Fruit fly (Drosophila melanogaster) whole organism, embryonic: Measurements from ENCODE around the gene CG12811.

Source experiments
- B-H1 ChIP-seq: fragments of 200-800 bp; sonication (Bioruptor generic); IDR thresholded peaks from 3 replicates; pipeline ENCODE4 v1.3.6; 2022; ENCODE audit warnings: missing biosample characterization, missing genetic modification characterization
- C15 ChIP-seq: fragments of 200-800 bp; sonication (Bioruptor generic); IDR thresholded peaks from 3 replicates; pipeline ENCODE4 v1.3.6; 2022; ENCODE audit warnings: missing biosample characterization, missing genetic modification characterization
- CG11696 ChIP-seq: fragments of 200-800 bp; sonication (Bioruptor generic); IDR thresholded peaks from 2 replicates; pipeline ENCODE4 v1.3.6; 2022; ENCODE audit warnings: missing biosample characterization, missing genetic modification characterization
- CG12659 ChIP-seq: fragments of 200-800 bp; sonication (Bioruptor generic); optimal IDR thresholded peaks from 3 replicates; lab custom pipeline; 2017; ENCODE audit warnings: mild to moderate bottlenecking, missing biosample characterization, missing genetic modification reagents, missing genetic modification characterization
- CG14710 ChIP-seq: fragments of 200-800 bp; sonication (Bioruptor generic); optimal IDR thresholded peaks from 3 replicates; lab custom pipeline; 2019; ENCODE audit warnings: missing biosample characterization, mild to moderate bottlenecking, missing genetic modification characterization, moderate library complexity
- CG17802 ChIP-seq: fragments of 200-800 bp; sonication (Bioruptor generic); optimal IDR thresholded peaks from 2 replicates; lab custom pipeline; 2018; ENCODE audit warnings: missing biosample characterization, mild to moderate bottlenecking, missing genetic modification characterization, moderate library complexity
- CG17829 ChIP-seq: fragments of 200-800 bp; optimal IDR thresholded peaks from 2 replicates; lab custom pipeline; 2019; ENCODE audit warnings: missing biosample characterization, mild to moderate bottlenecking, missing genetic modification characterization, moderate library complexity
- CG1792 ChIP-seq: fragments of 200-800 bp; sonication (Bioruptor generic); optimal IDR thresholded peaks from 2 replicates; lab custom pipeline; 2016; ENCODE audit warnings: missing biosample characterization, missing genetic modification characterization
- CG18011 ChIP-seq: fragments of 200-800 bp; sonication (Bioruptor generic); optimal IDR thresholded peaks from 2 replicates; lab custom pipeline; 2017; ENCODE audit warnings: missing biosample characterization, missing genetic modification characterization, mild to moderate bottlenecking, moderate library complexity, missing genotype
- CG1832 ChIP-seq: fragments of 200-800 bp; sonication (Bioruptor generic); optimal IDR thresholded peaks from 2 replicates; lab custom pipeline; 2017; ENCODE audit warnings: missing biosample characterization, mild to moderate bottlenecking, missing genetic modification characterization, inconsistent platforms
- CG18764 ChIP-seq: fragments of 200-800 bp; sonication (Bioruptor generic); optimal IDR thresholded peaks from 3 replicates; lab custom pipeline; 2016; ENCODE audit warnings: missing biosample characterization, missing genetic modification characterization
- CG2712 ChIP-seq: fragments of 200-800 bp; optimal IDR thresholded peaks from 3 replicates; lab custom pipeline; 2019; ENCODE audit warnings: missing biosample characterization, mild to moderate bottlenecking, missing genetic modification characterization, moderate library complexity
- CG32532 ChIP-seq: fragments of 200-800 bp; sonication (Bioruptor generic); IDR thresholded peaks from 2 replicates; pipeline ENCODE4 v1.3.6; 2022; ENCODE audit warnings: missing biosample characterization, missing genetic modification characterization
- CG4328 ChIP-seq: fragments of 200-800 bp; sonication (Bioruptor generic); optimal IDR thresholded peaks from 3 replicates; lab custom pipeline; 2017; ENCODE audit warnings: missing biosample characterization, missing genetic modification reagents, missing genetic modification characterization
- CG5953 ChIP-seq: fragments of 200-800 bp; sonication (Bioruptor generic); IDR thresholded peaks from 2 replicates; pipeline ENCODE4 v1.3.6; 2022; ENCODE audit warnings: missing biosample characterization, missing genetic modification characterization
- CG6765 ChIP-seq: fragments of 200-800 bp; sonication (Bioruptor generic); optimal IDR thresholded peaks from 3 replicates; lab custom pipeline; 2017; ENCODE audit warnings: missing biosample characterization, mild to moderate bottlenecking, missing genetic modification characterization
- CG7786 ChIP-seq: fragments of 200-800 bp; sonication (Bioruptor generic); optimal IDR thresholded peaks from 2 replicates; lab custom pipeline; 2016; ENCODE audit warnings: missing biosample characterization, missing genetic modification characterization
- CG7839 ChIP-seq: fragments of 200-800 bp; sonication (Bioruptor generic); optimal IDR thresholded peaks from 3 replicates; lab custom pipeline; 2018; ENCODE audit warnings: missing biosample characterization, mild to moderate bottlenecking, missing genetic modification characterization, moderate library complexity
- CG7928 ChIP-seq: fragments of 200-800 bp; sonication (Bioruptor generic); optimal IDR thresholded peaks from 2 replicates; lab custom pipeline; 2017; ENCODE audit warnings: missing biosample characterization, mild to moderate bottlenecking, missing genetic modification characterization
- CG8924 ChIP-seq: fragments of 200-800 bp; optimal IDR thresholded peaks from 3 replicates; lab custom pipeline; 2019; ENCODE audit warnings: missing biosample characterization, mild to moderate bottlenecking, missing genetic modification characterization, moderate library complexity
- CG8944 ChIP-seq: fragments of 200-800 bp; sonication (Bioruptor generic); optimal IDR thresholded peaks from 3 replicates; lab custom pipeline; 2016; ENCODE audit warnings: missing biosample characterization, missing genetic modification characterization
- CHES-1-like ChIP-seq: fragments of 200-800 bp; sonication (Bioruptor generic); optimal IDR thresholded peaks from 2 replicates; lab custom pipeline; 2016; ENCODE audit warnings: missing biosample characterization, missing genetic modification characterization
- Camta ChIP-seq: fragments of 200-800 bp; sonication (Bioruptor generic); optimal IDR thresholded peaks from 2 replicates; lab custom pipeline; 2016; ENCODE audit warnings: missing biosample characterization, missing genetic modification characterization
- Eip74EF ChIP-seq, 2 experiments: fragments of 200-800 bp in 1 of 2; fragments of >200 bp in 1 of 2; sonication (Bioruptor generic) in 1 of 2; optimal IDR thresholded peaks; 2 replicates each; lab custom pipeline; 2017 to 2019; ENCODE audit warnings: missing biosample characterization in 2 of 2, missing genetic modification characterization in 2 of 2, mild to moderate bottlenecking in 1 of 2, moderate library complexity in 1 of 2
- Elba2 ChIP-seq: fragments of 200-800 bp; sonication (Bioruptor generic); optimal IDR thresholded peaks from 3 replicates; lab custom pipeline; 2016; ENCODE audit warnings: missing biosample characterization, missing genetic modification characterization
- Hmx ChIP-seq: fragments of 200-800 bp; sonication (Bioruptor generic); optimal IDR thresholded peaks from 2 replicates; lab custom pipeline; 2016; ENCODE audit warnings: missing biosample characterization, missing genetic modification characterization
- Lim3 ChIP-seq: fragments of 200-800 bp; sonication (Bioruptor generic); IDR thresholded peaks from 2 replicates; pipeline ENCODE4 v1.3.6; 2022; ENCODE audit warnings: missing biosample characterization, missing genetic modification characterization
- NK7.1 ChIP-seq: fragments of 200-800 bp; sonication (Bioruptor generic); optimal IDR thresholded peaks from 3 replicates; lab custom pipeline; 2016; ENCODE audit warnings: missing biosample characterization, missing genetic modification characterization
- Optix ChIP-seq: fragments of 200-800 bp; sonication (Bioruptor generic); IDR thresholded peaks from 3 replicates; pipeline ENCODE4 v1.3.6; 2022; ENCODE audit warnings: missing biosample characterization, missing genetic modification characterization
- Ptx1 ChIP-seq: fragments of 200-800 bp; sonication (Bioruptor generic); IDR thresholded peaks from 2 replicates; pipeline ENCODE4 v1.3.6; 2022; ENCODE audit warnings: missing biosample characterization, missing genetic modification characterization
- Side ChIP-seq: fragments of 200-800 bp; sonication (Bioruptor generic); optimal IDR thresholded peaks from 2 replicates; lab custom pipeline; 2016; ENCODE audit warnings: missing biosample characterization, missing genetic modification characterization
- Sox102F ChIP-seq: fragments of 200-800 bp; sonication (Bioruptor generic); optimal IDR thresholded peaks from 2 replicates; lab custom pipeline; 2018; ENCODE audit warnings: missing biosample characterization, mild to moderate bottlenecking, missing genetic modification characterization, moderate library complexity
- Xrp1 ChIP-seq: fragments of 200-800 bp; sonication (Bioruptor generic); IDR thresholded peaks from 2 replicates; pipeline ENCODE4 v1.3.6; 2022; ENCODE audit warnings: missing biosample characterization, missing genetic modification characterization
- ac ChIP-seq: fragments of 200-800 bp; sonication (Bioruptor generic); optimal IDR thresholded peaks from 3 replicates; lab custom pipeline; 2017; ENCODE audit warnings: missing biosample characterization, mild to moderate bottlenecking, missing genetic modification characterization
- caup ChIP-seq: fragments of 200-800 bp; sonication (Bioruptor generic); optimal IDR thresholded peaks from 3 replicates; lab custom pipeline; 2017; ENCODE audit warnings: missing biosample characterization, mild to moderate bottlenecking, missing genetic modification characterization, moderate library complexity; ENCODE audit not compliant: severe bottlenecking
- corto ChIP-seq: fragments of 200-800 bp; sonication (Bioruptor generic); optimal IDR thresholded peaks from 2 replicates; lab custom pipeline; 2016; ENCODE audit warnings: missing biosample characterization, mild to moderate bottlenecking, missing genetic modification characterization, moderate library complexity
- danr ChIP-seq: fragments of 200-800 bp; sonication (Bioruptor generic); IDR thresholded peaks from 2 replicates; pipeline ENCODE4 v1.3.6; 2022; ENCODE audit warnings: missing biosample characterization, missing genetic modification characterization
- fd102C ChIP-seq: fragments of 200-800 bp; sonication (Bioruptor generic); optimal IDR thresholded peaks from 2 replicates; lab custom pipeline; 2018; ENCODE audit warnings: missing biosample characterization, mild to moderate bottlenecking, missing genetic modification characterization, moderate library complexity
- hth ChIP-seq: fragments of >200 bp; optimal IDR thresholded peaks from 2 replicates; lab custom pipeline; 2017; ENCODE audit warnings: inconsistent platforms
- pros ChIP-seq: fragments of 200-800 bp; sonication (Bioruptor generic); optimal IDR thresholded peaks from 3 replicates; lab custom pipeline; 2019; ENCODE audit warnings: missing biosample characterization, mild to moderate bottlenecking, missing genetic modification characterization, moderate library complexity
- salm ChIP-seq: fragments of 200-800 bp; sonication (Bioruptor generic); optimal IDR thresholded peaks from 2 replicates; lab custom pipeline; 2018; ENCODE audit warnings: missing biosample characterization, mild to moderate bottlenecking, missing genetic modification characterization
- trh ChIP-seq: fragments of 200-800 bp; sonication (Bioruptor generic); optimal IDR thresholded peaks from 2 replicates; lab custom pipeline; 2016; ENCODE audit warnings: missing biosample characterization, missing genetic modification characterization
- unc-4 ChIP-seq: fragments of 200-800 bp; sonication (Bioruptor generic); IDR thresholded peaks from 2 replicates; pipeline ENCODE4 v1.3.6; 2022; ENCODE audit warnings: missing biosample characterization, missing genetic modification characterization; ENCODE audit not compliant: partially characterized antibody
- vnd ChIP-seq: fragments of 200-800 bp; sonication (Bioruptor generic); IDR thresholded peaks from 3 replicates; pipeline ENCODE4 v1.3.6; 2022; ENCODE audit warnings: missing biosample characterization, missing genetic modification characterization; ENCODE audit not compliant: partially characterized antibody
- yki ChIP-seq: fragments of >200 bp; optimal IDR thresholded peaks from 3 replicates; lab custom pipeline; 2018
- zen ChIP-seq: fragments of 200-800 bp; sonication (Bioruptor generic); optimal IDR thresholded peaks from 3 replicates; lab custom pipeline; 2018; ENCODE audit warnings: missing biosample characterization, mild to moderate bottlenecking, missing genetic modification characterization, moderate library complexity
- zfh1 ChIP-seq: fragments of 200-800 bp; sonication (Bioruptor generic); IDR thresholded peaks from 3 replicates; pipeline ENCODE4 v1.3.6; 2022; ENCODE audit warnings: missing biosample characterization, missing genetic modification characterization

Gene CG12811

DNA sequence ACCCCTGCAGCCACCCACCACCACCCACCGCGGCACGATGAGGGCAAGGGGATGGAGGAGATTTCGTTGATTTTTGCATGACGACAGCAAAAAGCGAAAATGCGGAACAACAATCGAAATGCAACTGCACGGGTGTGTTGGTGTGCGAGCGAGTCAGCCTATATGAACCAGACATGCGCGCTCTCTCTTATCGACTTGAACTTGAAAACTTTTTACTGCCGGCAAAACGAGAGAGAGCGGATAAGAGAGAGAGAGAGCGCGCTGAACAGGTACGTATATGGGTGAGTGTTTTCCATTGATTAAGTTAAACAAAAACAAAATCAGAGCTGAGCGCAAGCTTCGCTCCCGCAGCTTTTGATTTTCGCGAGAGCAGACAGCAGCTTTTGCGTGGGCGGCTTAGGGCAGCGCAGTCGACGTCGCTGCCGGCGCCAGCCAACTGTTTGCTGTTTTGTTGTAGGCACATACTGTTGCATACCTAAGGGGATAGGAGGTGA lies 40.6 kb upstream of the CG12811 start (continued):
- TF ChIP-seq danr = no peak
- no peak for TF ChIP-seq CHES-1-like (GFP tag; lab: Kevin White, UChicago)
- no peak for TF ChIP-seq Ptx1 (GFP tag; lab: Robert Waterston, UW)
- peak; percentile 47 for TF ChIP-seq unc-4 (GFP tag; lab: Robert Waterston, UW)
- no peak for TF ChIP-seq CG17829 (tag; lab: Kevin White, UChicago)

DNA sequence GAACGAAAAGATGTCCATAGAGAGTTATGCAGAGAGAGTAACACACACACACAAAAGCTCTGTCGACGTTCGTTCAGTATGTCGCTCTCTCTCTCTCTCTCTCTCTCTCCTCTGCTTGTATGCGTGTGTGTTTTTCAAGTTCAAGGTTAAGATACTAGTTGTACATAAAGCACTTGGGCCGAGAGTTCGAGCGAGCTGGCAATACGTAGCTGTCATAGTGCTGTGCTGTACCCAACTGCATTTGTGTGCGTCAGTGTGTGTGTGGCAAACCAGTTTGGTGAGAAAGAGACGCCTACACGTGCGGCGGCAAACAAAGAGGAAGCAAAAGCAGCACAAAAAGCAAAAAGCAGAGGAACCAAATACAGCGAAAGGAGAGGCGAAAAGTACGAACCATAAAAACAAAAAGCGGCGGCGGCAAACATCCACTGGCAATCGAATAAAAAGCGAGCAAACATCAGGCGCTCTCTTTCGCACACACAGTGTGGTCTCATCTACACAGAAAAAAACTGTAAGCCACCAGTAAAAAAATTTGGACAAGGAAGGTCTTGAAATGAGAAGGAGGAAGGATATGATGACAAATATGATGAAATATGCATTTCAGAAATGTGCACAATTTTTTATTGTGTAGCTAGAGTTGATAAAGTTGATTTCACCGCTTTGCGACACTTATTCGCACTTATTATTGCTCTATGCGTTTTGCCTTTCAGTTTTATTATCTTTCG lies 38.8 kb upstream of the CG12811 start:
- TF ChIP-seq B-H1 (no peak), fd102C (no peak), CG11696 (peak; percentile 53; the same call in 1 of the 2 replicates), CG7786 (GFP tag; lab: Kevin White, UChicago) (peak; percentile 61), CG12659 (GFP tag; lab: Kevin White, UChicago) (peak; percentile 51), zen (tag; lab: Kevin White, UChicago) (no peak), CG14710 (peak; percentile 7), zfh1 (GFP tag; lab: Robert Waterston, UW) (peak; percentile 66; the same call in 2 of the 3 replicates), CG32532 (GFP tag; lab: Robert Waterston, UW) (peak; percentile 81), Elba2 (GFP tag; lab: Kevin White, UChicago) (no peak), CG18011 (peak; percentile 60), hth (lab: Kevin White, UChicago) (no peak), yki (peak; percentile 4), CG1832 (GFP tag; lab: Kevin White, UChicago) (peak; percentile 80), Lim3 (GFP tag; lab: Robert Waterston, UW) (0 out of 2 replicates have a peak, but pooled peaks have one; percentile 23), CG6765 (GFP tag; lab: Kevin White, UChicago) (no peak), trh (GFP tag; lab: Kevin White, UChicago) (peak; percentile 38), corto (GFP tag; lab: Kevin White, UChicago) (peak; percentile 69), CG8924 (tag; lab: Kevin White, UChicago) (peak; percentile 35), NK7.1 (GFP tag; lab: Kevin White, UChicago) (peak; percentile 58), Eip74EF (GFP tag; optimal IDR thresholded peaks at IDR 0.05; lab: Kevin White, UChicago) (peak in 1 of 2 experiments; percentile 96), vnd (GFP tag; lab: Robert Waterston, UW) (no peak), salm (tag; lab: Kevin White, UChicago) (no peak), Optix (GFP tag; lab: Robert Waterston, UW) (peak; percentile 51; the same call in 1 of the 3 replicates), Xrp1 (GFP tag; lab: Robert Waterston, UW) (peak; percentile 74), ac (no peak), CG5953 (GFP tag; lab: Robert Waterston, UW) (peak; percentile 61; the same call in 1 of the 2 replicates), caup (GFP tag; lab: Kevin White, UChicago) (peak; percentile 41), Hmx (GFP tag; lab: Kevin White, UChicago) (no peak), CG4328 (no peak), CG18764 (GFP tag; lab: Kevin White, UChicago) (peak; percentile 40), Sox102F (GFP tag; lab: Kevin White, UChicago) (peak; percentile 68), CG7928 (GFP tag; lab: Kevin White, UChicago) (no peak), pros (GFP tag; lab: Kevin White, UChicago) (peak; percentile 80), Side (peak; percentile 84), CG8944 (GFP tag; lab: Kevin White, UChicago) (peak; percentile 69), CG7839 (tag; lab: Kevin White, UChicago) (peak; percentile 69), CG1792 (GFP tag; lab: Kevin White, UChicago) (peak; percentile 48), C15 (GFP tag; lab: Robert Waterston, UW) (peak; percentile 59; the same call in 1 of the 3 replicates), CG2712 (tag; lab: Kevin White, UChicago) (peak; percentile 45), CG17802 (tag; lab: Kevin White, UChicago) (no peak), Camta (GFP tag; lab: Kevin White, UChicago) (peak; percentile 73)
